Worm (Caenorhabditis elegans): ENCODE results near the gene wsp-1.
A peak's percentile ranks its signal among the peaks of the same experiment; 100 is the strongest.

wsp-1 gene

ce11 chrIV:8168660-8169059, 30.1 kb downstream of the wsp-1 start, which contains the start of gene clec-52:
clec-52 (minus strand) TSS chrIV:8168760.
- no peak for TF ChIP-seq nhr-12 (tag; optimal IDR thresholded peaks at IDR 0.05)
- peak; percentile 23 for TF ChIP-seq elt-2 (tag; optimal IDR thresholded peaks at IDR 0.05)

- TF ChIP-seq eor-1 (tag; optimal IDR thresholded peaks at IDR 0.05) = no peak
- no peak for TF ChIP-seq elt-1 (tag; optimal IDR thresholded peaks at IDR 0.05)
- TF ChIP-seq snpc-4 (tag; optimal IDR thresholded peaks at IDR 0.05) = no peak
- no peak for TF ChIP-seq lin-15B (tag; optimal IDR thresholded peaks at IDR 0.05)
- no peak for TF ChIP-seq tbx-2 (tag; optimal IDR thresholded peaks at IDR 0.05)
- no peak for TF ChIP-seq pqm-1 (tag; optimal IDR thresholded peaks at IDR 0.05)
- no peak for TF ChIP-seq nhr-77 (tag; optimal IDR thresholded peaks at IDR 0.05)
- TF ChIP-seq ceh-9 (tag; optimal IDR thresholded peaks at IDR 0.05) = no peak
- no peak for TF ChIP-seq nhr-67 (tag; optimal IDR thresholded peaks at IDR 0.05)
- TF ChIP-seq elt-2 (tag; optimal IDR thresholded peaks at IDR 0.05) = no peak
- TF ChIP-seq nfya-1 (tag; optimal IDR thresholded peaks at IDR 0.05; ENCODE audit: insufficient read depth) = no peak
- TF ChIP-seq nhr-25 (tag; optimal IDR thresholded peaks at IDR 0.05) = no peak
- TF ChIP-seq sea-2 (GFP tag; optimal IDR thresholded peaks at IDR 0.05) = no peak
- TF ChIP-seq egl-5 (tag; optimal IDR thresholded peaks at IDR 0.05) = no peak
- TF ChIP-seq nhr-43 (tag; optimal IDR thresholded peaks at IDR 0.05; ENCODE audit: poor library complexity, severe bottlenecking) = no peak
- TF ChIP-seq aly-2 (tag; optimal IDR thresholded peaks at IDR 0.05) = no peak
- no peak for TF ChIP-seq nhr-23 (tag; optimal IDR thresholded peaks at IDR 0.05)
Observed at ce11 chrIV:8165950-8166349, 32.8 kb downstream of the wsp-1 start, which contains the start of gene B0218.7. B0218.7 (minus strand) TSS chrIV:8166050.

- TF ChIP-seq unc-62 (GFP tag; optimal IDR thresholded peaks at IDR 0.05) (no peak), ztf-11 (tag; optimal IDR thresholded peaks at IDR 0.05) (no peak), nhr-237 (tag; optimal IDR thresholded peaks at IDR 0.05) (no peak), ceh-9 (tag; optimal IDR thresholded peaks at IDR 0.05) (no peak), fos-1 (tag; optimal IDR thresholded peaks at IDR 0.05) (no peak), nfya-1 (tag; optimal IDR thresholded peaks at IDR 0.05; ENCODE audit: insufficient read depth) (no peak), ZK546.5 (tag; optimal IDR thresholded peaks at IDR 0.05) (no peak), elt-3 (tag; optimal IDR thresholded peaks at IDR 0.05) (no peak), elt-1 (tag; optimal IDR thresholded peaks at IDR 0.05) (no peak), ama-1 (optimal IDR thresholded peaks at IDR 0.05) (no peak), nhr-43 (tag; optimal IDR thresholded peaks at IDR 0.05; ENCODE audit: poor library complexity, severe bottlenecking) (no peak), daf-12 (tag; optimal IDR thresholded peaks at IDR 0.05) (no peak), nhr-76 (tag; optimal IDR thresholded peaks at IDR 0.05) (no peak)
Observed at ce11 chrIV:8164515-8164914, 34.2 kb downstream of the wsp-1 start.

- TF ChIP-seq ceh-9 (tag; optimal IDR thresholded peaks at IDR 0.05) = no peak
- no peak for TF ChIP-seq aly-2 (tag; optimal IDR thresholded peaks at IDR 0.05)
- TF ChIP-seq R02D3.7 (tag; optimal IDR thresholded peaks at IDR 0.05) = no peak
- TF ChIP-seq jun-1 (tag; optimal IDR thresholded peaks at IDR 0.05) = peak; percentile 47
- peak; percentile 88 for TF ChIP-seq pqm-1 (tag; optimal IDR thresholded peaks at IDR 0.05)
- TF ChIP-seq sea-2 (GFP tag; optimal IDR thresholded peaks at IDR 0.05) = no peak
- TF ChIP-seq unc-62 (GFP tag; optimal IDR thresholded peaks at IDR 0.05) = no peak
- no peak for TF ChIP-seq egl-5 (tag; optimal IDR thresholded peaks at IDR 0.05)
- peak; percentile 22 for TF ChIP-seq pha-4 (tag; optimal IDR thresholded peaks at IDR 0.05)
- TF ChIP-seq unc-39 (tag; optimal IDR thresholded peaks at IDR 0.05) = no peak
- peak; percentile 90 for TF ChIP-seq elt-2 (tag; optimal IDR thresholded peaks at IDR 0.05)
Observed at ce11 chrIV:8163687-8164086, 35.1 kb downstream of the wsp-1 start, which contains the start of gene clec-51. clec-51 (minus strand) TSS chrIV:8163800.

- no peak for TF ChIP-seq lin-39 (tag; optimal IDR thresholded peaks at IDR 0.05)
- TF ChIP-seq nhr-28 (tag; optimal IDR thresholded peaks at IDR 0.05) = no peak
- TF ChIP-seq nhr-25 (tag; optimal IDR thresholded peaks at IDR 0.05) = no peak
- peak; percentile 66 for TF ChIP-seq elt-2 (tag; optimal IDR thresholded peaks at IDR 0.05)
- no peak for TF ChIP-seq nhr-67 (tag; optimal IDR thresholded peaks at IDR 0.05)
- TF ChIP-seq aly-2 (tag; optimal IDR thresholded peaks at IDR 0.05) = no peak
- TF ChIP-seq tbx-2 (tag; optimal IDR thresholded peaks at IDR 0.05) = no peak
- TF ChIP-seq nfya-1 (tag; optimal IDR thresholded peaks at IDR 0.05; ENCODE audit: insufficient read depth) = no peak
- TF ChIP-seq elt-3 (tag; optimal IDR thresholded peaks at IDR 0.05) = no peak
- TF ChIP-seq skn-1 (tag; optimal IDR thresholded peaks at IDR 0.05) = no peak
- TF ChIP-seq nhr-43 (tag; optimal IDR thresholded peaks at IDR 0.05; ENCODE audit: poor library complexity, severe bottlenecking) = no peak
- no peak for TF ChIP-seq ceh-16 (tag; optimal IDR thresholded peaks at IDR 0.05)
- TF ChIP-seq fkh-2 (tag; optimal IDR thresholded peaks at IDR 0.05) = no peak
- TF ChIP-seq hmg-11 (tag; optimal IDR thresholded peaks at IDR 0.05) = no peak
- TF ChIP-seq pqm-1 (tag; optimal IDR thresholded peaks at IDR 0.05) = peak; percentile 59
- TF ChIP-seq jun-1 (tag; optimal IDR thresholded peaks at IDR 0.05) = no peak
Observed at ce11 chrIV:8161774-8162173, 37.0 kb downstream of the wsp-1 start.

Measured in whole organism, L3 larva.